Fruit fly (Drosophila melanogaster) whole organism, prepupa: Measurements from ENCODE around the gene Cpr23B.

Experiments
- CG10631 ChIP-seq: fragments of 200-800 bp; sonication (Bioruptor generic); optimal IDR thresholded peaks from 2 replicates; lab custom pipeline; 2016; ENCODE audit warnings: missing biosample characterization, missing genetic modification characterization
- CG16779 ChIP-seq: fragments of 200-800 bp; sonication (Bioruptor generic); optimal IDR thresholded peaks from 3 replicates; lab custom pipeline; 2017; ENCODE audit warnings: missing biosample characterization, mild to moderate bottlenecking, missing genetic modification characterization
- CG32006 ChIP-seq: fragments of 200-800 bp; sonication (Bioruptor generic); optimal IDR thresholded peaks from 3 replicates; lab custom pipeline; 2017; ENCODE audit warnings: missing biosample characterization, mild to moderate bottlenecking, missing genetic modification characterization
- CG4318 ChIP-seq: fragments of 200-800 bp; sonication (Bioruptor generic); optimal IDR thresholded peaks from 3 replicates; lab custom pipeline; 2017; ENCODE audit warnings: missing biosample characterization, mild to moderate bottlenecking, missing genetic modification characterization
- CG6163 ChIP-seq: fragments of 200-800 bp; sonication (Bioruptor generic); IDR thresholded peaks from 3 replicates; pipeline ENCODE4 v1.3.6; 2022; ENCODE audit warnings: missing biosample characterization, missing genetic modification characterization
- CG6792 ChIP-seq: fragments of 200-800 bp; sonication (Bioruptor generic); optimal IDR thresholded peaks from 3 replicates; lab custom pipeline; 2016; ENCODE audit warnings: missing biosample characterization, missing genetic modification characterization
- CG7368 ChIP-seq: fragments of 200-800 bp; sonication (Bioruptor generic); optimal IDR thresholded peaks from 3 replicates; lab custom pipeline; 2016; ENCODE audit warnings: missing biosample characterization, missing genetic modification characterization
- Eip78C ChIP-seq: fragments of 200-800 bp; sonication (Bioruptor generic); peaks from one replicate; lab custom pipeline; 2016; ENCODE audit warnings: missing biosample characterization, missing genetic modification characterization
- Hr38 ChIP-seq: sonication (Bioruptor generic); optimal IDR thresholded peaks from 2 replicates; lab custom pipeline; 2016; ENCODE audit warnings: missing biosample characterization, missing genetic modification characterization
- Lpt ChIP-seq: fragments of 200-800 bp; sonication (Bioruptor generic); optimal IDR thresholded peaks from 3 replicates; lab custom pipeline; 2016; ENCODE audit warnings: missing biosample characterization, missing genetic modification characterization
- acj6 ChIP-seq: fragments of 200-800 bp; sonication (Bioruptor generic); optimal IDR thresholded peaks from 3 replicates; lab custom pipeline; 2016; ENCODE audit warnings: missing biosample characterization, missing genetic modification characterization
- dac ChIP-seq: fragments of 200-800 bp; sonication (Bioruptor generic); optimal IDR thresholded peaks from 2 replicates; lab custom pipeline; 2017; ENCODE audit warnings: missing biosample characterization, mild to moderate bottlenecking, missing genetic modification characterization
- spab ChIP-seq: fragments of 200-800 bp; sonication (Bioruptor generic); optimal IDR thresholded peaks from 2 replicates; lab custom pipeline; 2017; ENCODE audit warnings: missing biosample characterization, mild to moderate bottlenecking, missing genetic modification characterization, missing genetic modification reagents
- vri ChIP-seq: fragments of 200-800 bp; sonication (Bioruptor generic); optimal IDR thresholded peaks from 3 replicates; lab custom pipeline; 2016; ENCODE audit warnings: missing biosample characterization, mild to moderate bottlenecking, missing genetic modification characterization

DNA sequence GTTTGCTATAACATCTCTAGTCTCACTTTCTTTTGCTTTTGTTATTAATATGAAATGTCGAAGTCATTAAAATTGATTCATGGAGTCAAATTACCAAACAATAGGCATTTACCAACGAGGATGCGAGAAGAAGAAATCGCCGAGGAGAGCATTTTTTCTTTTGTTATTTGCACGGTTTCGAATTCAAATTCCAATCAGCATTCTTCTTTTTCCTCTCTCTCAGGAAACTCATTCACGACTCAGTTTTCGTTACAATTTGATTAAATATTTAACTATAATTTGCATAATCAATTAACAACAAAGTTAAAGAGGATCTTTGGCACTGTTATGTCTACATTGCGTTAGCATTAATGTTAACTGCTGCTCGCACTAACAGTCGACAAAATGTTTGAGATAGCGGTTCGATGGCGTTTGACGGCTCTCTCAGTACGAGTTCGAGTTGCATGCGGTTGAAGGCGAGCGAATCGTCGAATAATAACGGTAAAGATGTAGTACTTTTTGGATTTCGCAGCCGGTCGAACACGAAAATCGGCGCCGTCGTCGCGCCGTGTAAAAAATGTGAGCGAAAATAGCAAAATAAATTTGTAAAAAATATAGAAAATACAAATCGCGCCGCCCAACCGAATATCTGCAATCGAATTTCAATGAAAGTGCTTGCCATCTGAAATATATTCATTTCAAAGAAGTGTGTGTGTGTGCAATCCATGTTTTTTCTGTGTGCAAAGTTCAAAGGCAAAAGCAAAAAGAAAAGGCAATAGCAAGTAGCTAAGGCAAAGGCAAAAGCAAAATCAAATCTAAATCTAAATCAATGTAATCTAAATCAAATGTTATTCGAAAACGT lies 49.8 kb downstream of the Cpr23B start:
- TF ChIP-seq CG16779 (tag; lab: Kevin White, UChicago) (no peak), vri (GFP tag; lab: Kevin White, UChicago) (no peak), CG10631 (GFP tag; lab: Kevin White, UChicago) (no peak), dac (GFP tag; lab: Kevin White, UChicago) (no peak), acj6 (GFP tag; lab: Kevin White, UChicago) (no peak), Hr38 (GFP tag; lab: Kevin White, UChicago) (no peak), spab (GFP tag; lab: Kevin White, UChicago) (no peak), CG4318 (no peak), CG6792 (GFP tag; lab: Kevin White, UChicago) (no peak), Lpt (GFP tag; lab: Kevin White, UChicago) (no peak), CG6163 (GFP tag; lab: Robert Waterston, UW) (peak; percentile 21; the same call in 1 of the 3 replicates), Eip78C (GFP tag; lab: Kevin White, UChicago) (peak; percentile 71), CG32006 (peak; percentile 3), CG7368 (GFP tag; lab: Kevin White, UChicago) (no peak)
